Fruit fly (Drosophila melanogaster) whole organism, pupa: ENCODE results near the gene Act5C.

Experiments
- CG13204 ChIP-seq: fragments of 200-800 bp; sonication (Bioruptor generic); optimal IDR thresholded peaks from 2 replicates; lab custom pipeline; 2018; ENCODE audit warnings: missing biosample characterization, mild to moderate bottlenecking, missing genetic modification characterization, moderate library complexity
- CG14655 ChIP-seq: fragments of 200-800 bp; sonication (Bioruptor generic); optimal IDR thresholded peaks from 3 replicates; lab custom pipeline; 2017; ENCODE audit warnings: mild to moderate bottlenecking, missing biosample characterization, missing genetic modification reagents, missing genetic modification characterization
- CG15710 ChIP-seq: fragments of 200-800 bp; sonication (Bioruptor generic); optimal IDR thresholded peaks from 2 replicates; lab custom pipeline; 2018; ENCODE audit warnings: missing biosample characterization, mild to moderate bottlenecking, missing genetic modification characterization, moderate library complexity
- CG32121 ChIP-seq: fragments of 200-800 bp; sonication (Bioruptor generic); IDR thresholded peaks from 2 replicates; pipeline ENCODE4 v1.3.6; 2022; ENCODE audit warnings: missing biosample characterization, missing genetic modification characterization
- CG34367 ChIP-seq: fragments of 200-800 bp; sonication (Bioruptor generic); optimal IDR thresholded peaks from 2 replicates; lab custom pipeline; 2018; ENCODE audit warnings: missing biosample characterization, mild to moderate bottlenecking, missing genetic modification characterization
- CG8159 ChIP-seq: fragments of 200-800 bp; sonication (Bioruptor generic); optimal IDR thresholded peaks from 3 replicates; lab custom pipeline; 2018; ENCODE audit warnings: missing biosample characterization, mild to moderate bottlenecking, missing genetic modification characterization, moderate library complexity
- CG9948 ChIP-seq: fragments of 200-800 bp; sonication (Bioruptor generic); optimal IDR thresholded peaks from 2 replicates; lab custom pipeline; 2018; ENCODE audit warnings: missing biosample characterization, mild to moderate bottlenecking, missing genetic modification characterization, moderate library complexity
- Pif1B ChIP-seq: fragments of 200-800 bp; sonication (Bioruptor generic); optimal IDR thresholded peaks from 3 replicates; lab custom pipeline; 2016; ENCODE audit warnings: missing biosample characterization, missing genetic modification characterization
- gl ChIP-seq: fragments of 200-800 bp; sonication (Bioruptor generic); optimal IDR thresholded peaks from 2 replicates; lab custom pipeline; 2018; ENCODE audit warnings: missing biosample characterization, mild to moderate bottlenecking, missing genetic modification characterization

- TF ChIP-seq CG34367 (tag; lab: Kevin White, UChicago), result no peak
- no peak for TF ChIP-seq CG14655
- no peak for TF ChIP-seq Pif1B
- no peak for TF ChIP-seq CG8159 (tag; lab: Kevin White, UChicago)
- TF ChIP-seq gl (tag; lab: Kevin White, UChicago), result no peak
- TF ChIP-seq CG9948, result no peak
- TF ChIP-seq CG32121 (GFP tag; lab: Robert Waterston, UW), result no peak
- no peak for TF ChIP-seq CG15710 (tag; lab: Kevin White, UChicago)
- TF ChIP-seq CG13204 (GFP tag; lab: Kevin White, UChicago), result no peak
Observed at dm6 chrX:5884887-5885286, 15.8 kb upstream of the Act5C start.
